Fruit fly (Drosophila melanogaster) Kc167 (cell line): ENCODE measurements around the gene CG43373.

Source experiments
- Myc ChIP-seq: fragments of >200 bp; optimal IDR thresholded peaks from 2 replicates; lab custom pipeline; 2017; ENCODE audit warnings: missing external identifiers
- h ChIP-seq: fragments of >200 bp; optimal IDR thresholded peaks from 3 replicates; lab custom pipeline; 2018; ENCODE audit warnings: missing external identifiers
- psq ChIP-seq: fragments of >200 bp; optimal IDR thresholded peaks from 2 replicates; lab custom pipeline; 2017; ENCODE audit warnings: missing external identifiers
- ttk ChIP-seq: sonication (Bioruptor generic); optimal IDR thresholded peaks from 2 replicates; lab custom pipeline; 2017; ENCODE audit warnings: missing external identifiers

DNA sequence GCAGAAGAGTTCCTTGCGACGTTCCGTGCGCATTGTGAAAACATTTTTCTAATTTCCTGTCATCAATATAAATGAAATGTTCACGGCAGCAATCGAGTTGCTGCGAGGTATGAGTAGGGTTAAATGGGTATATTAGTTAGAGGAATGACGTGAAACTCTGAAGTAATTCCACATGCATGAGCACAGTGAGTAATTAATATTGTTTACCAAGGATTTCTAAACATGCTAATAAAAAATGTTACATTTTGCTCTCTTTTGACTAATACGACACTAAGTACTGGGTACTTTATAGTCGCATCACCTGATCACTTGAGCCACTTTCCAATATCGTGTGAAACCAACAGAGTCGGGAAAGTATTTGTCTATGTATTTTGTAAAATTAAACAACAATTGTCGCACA lies 1.1 kb upstream of the CG43373 start:
- no peak for TF ChIP-seq h (lab: Kevin White, UChicago)
- no peak for TF ChIP-seq ttk
- no peak for TF ChIP-seq psq (lab: Kevin White, UChicago)
- TF ChIP-seq Myc (lab: Kevin White, UChicago), result no peak
